Worm (Caenorhabditis elegans) whole organism, dauer: Measurements from ENCODE around the gene F19H6.5.

Experiments
- unc-62 ChIP-seq: sonication (generic microtip); optimal IDR thresholded peaks from 2 replicates; lab custom pipeline; 2017; ENCODE audit warnings: missing biosample characterization, missing genetic modification reagents, missing genetic modification characterization

Gene F19H6.5

DNA sequence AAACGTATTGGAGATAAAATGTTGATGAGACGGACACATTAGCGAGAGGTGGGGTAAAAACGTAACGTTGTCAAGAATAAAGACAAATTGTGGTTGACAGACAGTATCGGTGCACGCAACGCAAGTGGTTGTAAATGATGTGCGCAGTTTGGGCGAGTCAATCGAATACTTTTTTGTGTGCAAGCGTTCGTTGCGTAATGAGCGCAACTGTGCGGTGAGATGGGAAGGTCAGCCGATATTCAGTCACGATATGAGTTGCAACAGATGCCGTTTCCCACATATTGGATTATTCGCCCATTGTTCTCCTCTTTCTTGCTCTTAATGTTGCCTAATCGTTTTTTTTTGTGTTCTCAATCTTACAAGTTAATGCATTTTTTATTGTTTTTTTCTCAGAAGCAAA, 44.0 kb downstream of the F19H6.5 start, which contains the start of gene ceh-40:
Gene ceh-40 (minus strand): TSS at position 41 of the 400 bp plus-strand sequence.
- no peak for TF ChIP-seq unc-62 (GFP tag; lab: Kevin White, UChicago)

DNA sequence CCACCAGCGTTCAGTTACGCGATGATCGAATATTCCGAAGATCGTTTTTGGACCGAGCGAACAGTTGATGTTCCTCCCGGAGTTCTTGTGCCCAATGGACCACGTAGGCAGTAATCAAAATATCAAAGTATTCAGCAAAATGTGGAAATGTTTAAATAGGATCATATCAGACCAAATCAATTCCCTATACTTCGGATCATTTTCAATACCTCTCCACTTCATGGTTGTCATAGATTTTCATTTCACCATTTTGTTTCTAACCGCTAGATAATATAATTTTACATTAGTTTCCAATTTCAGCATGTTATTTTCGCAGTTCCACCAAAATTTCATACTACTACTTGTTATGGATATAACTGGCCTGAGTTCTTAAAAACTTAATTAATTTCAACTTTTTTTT, 47.1 kb downstream of the F19H6.5 start:
- no peak for TF ChIP-seq unc-62 (GFP tag; lab: Kevin White, UChicago)

DNA sequence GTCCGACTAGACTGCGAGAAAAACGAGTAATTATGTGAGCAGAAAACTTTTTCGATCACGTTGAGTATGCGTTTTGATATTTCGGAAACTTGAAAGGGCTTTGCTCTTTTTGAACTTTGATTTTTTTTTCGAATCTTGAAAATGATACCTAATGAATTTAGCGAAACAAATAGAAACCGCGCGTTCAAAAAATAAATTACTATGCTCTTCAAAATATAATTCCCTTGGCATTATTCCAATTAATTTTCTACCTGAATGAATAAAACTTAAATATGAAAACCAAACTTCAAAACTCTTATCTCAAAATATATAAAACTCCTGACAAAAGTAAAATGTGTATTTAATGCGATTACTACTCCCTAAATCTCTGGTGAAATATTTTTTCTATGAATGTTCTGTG, 49.4 kb downstream of the F19H6.5 start, which contains the start of gene xtr-2:
Gene xtr-2 (plus strand): TSS at position 301 of the 400 bp plus-strand sequence.
- no peak for TF ChIP-seq unc-62 (GFP tag; lab: Kevin White, UChicago)

DNA sequence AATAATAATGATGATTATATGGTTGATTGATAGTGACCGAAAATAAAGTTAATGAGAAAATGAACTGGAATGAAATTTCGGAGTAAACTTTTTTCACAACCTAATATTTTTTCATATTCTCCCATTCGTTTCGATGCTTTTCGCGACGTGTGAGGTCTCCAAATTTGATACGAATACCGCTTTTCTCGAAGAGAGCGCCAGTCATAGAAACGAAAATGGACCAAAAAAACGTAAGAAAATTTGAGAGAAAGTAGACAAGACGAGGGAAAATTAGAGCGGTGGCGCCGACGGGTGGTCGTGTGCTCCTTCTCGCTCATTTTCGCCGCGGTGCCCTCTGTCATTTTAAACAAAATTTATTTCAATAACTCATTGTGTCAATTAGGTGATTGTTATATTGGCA, 50.3 kb downstream of the F19H6.5 start:
- TF ChIP-seq unc-62 (GFP tag; lab: Kevin White, UChicago): no peak

DNA sequence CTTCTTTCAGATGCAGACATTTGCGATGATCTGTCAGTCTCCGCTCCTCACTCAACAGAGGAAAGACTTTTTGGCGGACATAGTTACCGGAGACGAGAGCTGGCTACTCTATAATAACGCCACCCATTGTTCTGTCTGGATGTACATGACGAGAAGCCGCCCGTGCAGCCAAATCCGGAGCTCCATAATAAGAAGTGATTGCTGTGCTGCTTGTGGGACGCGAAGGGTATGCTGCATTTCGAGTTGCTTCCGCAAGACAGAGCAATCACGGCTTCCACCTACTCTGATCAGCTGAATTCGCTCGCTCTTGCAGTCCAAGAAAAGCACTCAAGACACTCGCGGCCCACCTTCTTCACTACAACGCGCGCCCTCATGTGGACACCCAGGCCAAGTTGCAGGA, 50.9 kb downstream of the F19H6.5 start:
- no peak for TF ChIP-seq unc-62 (GFP tag; lab: Kevin White, UChicago)
